Fruit fly (Drosophila melanogaster): ENCODE measurements around the gene CG43124.

DNA sequence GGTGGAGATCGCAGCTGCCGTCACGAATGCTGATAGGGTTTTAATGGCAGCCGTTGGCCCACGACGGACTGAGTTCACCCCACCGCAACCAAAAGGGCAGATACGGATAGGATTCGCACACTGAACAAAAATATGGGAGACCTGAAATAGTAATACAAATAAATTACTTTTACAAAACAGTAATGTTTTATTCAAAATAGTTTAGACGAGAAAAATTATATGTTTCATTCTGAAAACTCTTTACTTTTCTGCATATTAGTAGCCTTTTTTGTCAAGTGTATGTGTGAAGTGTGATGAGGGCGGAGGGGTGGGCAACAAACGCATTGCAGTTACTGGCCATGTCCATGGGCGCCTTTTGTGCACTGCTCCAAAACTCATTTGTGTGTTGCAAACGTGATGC, 28.4 kb downstream of the CG43124 start:
- TF ChIP-seq Sox14 (GFP tag; optimal IDR thresholded peaks at IDR 0.05) (peak; percentile 7), CG6163 (GFP tag; IDR thresholded peaks at IDR 0.05) (no peak), Hr38 (GFP tag; optimal IDR thresholded peaks at IDR 0.05) (no peak), Hr39 (GFP tag; optimal IDR thresholded peaks at IDR 0.05) (peak; percentile 13), vri (GFP tag; optimal IDR thresholded peaks at IDR 0.05) (no peak), Sox15 (GFP tag; optimal IDR thresholded peaks at IDR 0.05) (no peak), eg (GFP tag; IDR thresholded peaks at IDR 0.05) (0 out of 3 replicates have a peak, but pooled peaks have one; percentile 27), Blimp-1 (GFP tag; optimal IDR thresholded peaks at IDR 0.05) (no peak), CG34406 (GFP tag; optimal IDR thresholded peaks at IDR 0.05) (peak; percentile 32), achi (GFP tag; optimal IDR thresholded peaks at IDR 0.05) (peak; percentile 3), Ets21C (GFP tag; optimal IDR thresholded peaks at IDR 0.05) (no peak), CG16779 (tag; optimal IDR thresholded peaks at IDR 0.05) (no peak), Sox102F (GFP tag; optimal IDR thresholded peaks at IDR 0.05) (peak; percentile 3), CG8319 (GFP tag; optimal IDR thresholded peaks at IDR 0.05) (no peak)

Data from whole organism, prepupa.